Worm (Caenorhabditis elegans): Measurements from ENCODE around the gene dnj-7.

- no peak for TF ChIP-seq flt-1 (GFP tag; IDR thresholded peaks at IDR 0.05)
- no peak for TF ChIP-seq tab-1 (GFP tag; IDR thresholded peaks at IDR 0.05)
- no peak for TF ChIP-seq ztf-23 (GFP tag; IDR thresholded peaks at IDR 0.05)
- TF ChIP-seq ztf-29 (GFP tag; IDR thresholded peaks at IDR 0.05), result no peak
- no peak for TF ChIP-seq klf-2 (GFP tag; conservative IDR thresholded peaks at IDR 0.05)
- TF ChIP-seq med-1 (GFP tag; optimal IDR thresholded peaks at IDR 0.05; ENCODE audit: insufficient read depth), result no peak
- no peak for TF ChIP-seq cog-1 (tag; optimal IDR thresholded peaks at IDR 0.05)
- no peak for TF ChIP-seq T22C8.4 (GFP tag; IDR thresholded peaks at IDR 0.05)
- no peak for TF ChIP-seq ref-1 (GFP tag; conservative IDR thresholded peaks at IDR 0.05)
Measured at ce11 chrX:7176817-7177216, 17.5 kb upstream of the dnj-7 start.
